Worm (Caenorhabditis elegans) whole organism, L4/young adult: ENCODE data around the gene alh-1.

ENCODE experiments used
- W03F9.2 ChIP-seq: fragments of 150-350 bp; optimal IDR thresholded peaks from 2 replicates; lab custom pipeline; 2014; ENCODE audit warnings: missing biosample characterization, missing genetic modification characterization
- him-1 ChIP-seq: sonication (generic microtip); optimal IDR thresholded peaks from 2 replicates; lab custom pipeline; 2016; ENCODE audit warnings: missing genotype, missing genetic modification reagents, missing genetic modification characterization, missing compliant biosample characterization

- TF ChIP-seq him-1 (tag; lab: Kevin White, UChicago) (no peak), W03F9.2 (tag; lab: Kevin White, UChicago) (no peak)
Measured at ce11 chrIII:5085529-5085928, 8.0 kb downstream of the alh-1 start, which contains the start of gene cah-1.
